Worm (Caenorhabditis elegans) whole organism, young adult: ENCODE results near the gene ptc-1.

Source experiments
- B0336.3 ChIP-seq: fragments of 200-800 bp; sonication (Bioruptor generic); IDR thresholded peaks from 2 replicates; pipeline ENCODE4 v1.3.6; 2022; ENCODE audit warnings: missing genetic modification characterization, missing compliant biosample characterization
- D2030.7 ChIP-seq: fragments of 200-800 bp; sonication (Bioruptor generic); IDR thresholded peaks from 2 replicates; pipeline ENCODE4 v1.3.6; 2022; ENCODE audit warnings: missing genetic modification reagents, missing genetic modification characterization, missing compliant biosample characterization
- F22D6.2 ChIP-seq: sonication (generic microtip); optimal IDR thresholded peaks from 2 replicates; lab custom pipeline; 2016; ENCODE audit warnings: mild to moderate bottlenecking, missing genetic modification characterization, missing compliant biosample characterization
- F23B12.7 ChIP-seq: sonication (generic microtip); optimal IDR thresholded peaks from 2 replicates; lab custom pipeline; 2017; ENCODE audit warnings: missing genetic modification characterization, mild to moderate bottlenecking, missing compliant biosample characterization, antibody characterized with exemption, moderate library complexity; ENCODE audit not compliant: insufficient read depth
- F33H1.4 ChIP-seq: fragments of 200-800 bp; sonication (Bioruptor generic); IDR thresholded peaks from 2 replicates; pipeline ENCODE4 v1.3.6; 2022; ENCODE audit warnings: missing genetic modification reagents, missing genetic modification characterization, missing compliant biosample characterization
- F37B4.10 ChIP-seq: fragments of 200-800 bp; sonication (Bioruptor generic); IDR thresholded peaks from 2 replicates; pipeline ENCODE4 v1.3.6; 2022; ENCODE audit warnings: missing genetic modification characterization, missing compliant biosample characterization
- F39B2.1 ChIP-seq: fragments of 200-800 bp; sonication (Bioruptor generic); IDR thresholded peaks from 2 replicates; pipeline ENCODE4 v1.3.6; 2022; ENCODE audit warnings: missing genetic modification reagents, missing genetic modification characterization, missing compliant biosample characterization
- K11D2.4 ChIP-seq: fragments of 200-800 bp; sonication (Bioruptor generic); IDR thresholded peaks from 2 replicates; pipeline ENCODE4 v1.3.6; 2022; ENCODE audit warnings: missing genetic modification reagents, missing genetic modification characterization, missing compliant biosample characterization
- T26A5.8 ChIP-seq: sonication (generic microtip); optimal IDR thresholded peaks from 2 replicates; lab custom pipeline; 2016; ENCODE audit warnings: missing genetic modification characterization, missing compliant biosample characterization
- Y67H2A.10 ChIP-seq: fragments of 200-800 bp; sonication (Bioruptor generic); conservative IDR thresholded peaks from 2 replicates; pipeline ENCODE4 v1.3.6; 2022; ENCODE audit warnings: missing genetic modification reagents, missing genetic modification characterization, missing compliant biosample characterization
- Y95B8A.8 ChIP-seq: fragments of 200-800 bp; sonication (Bioruptor generic); IDR thresholded peaks from 2 replicates; pipeline ENCODE4 v1.3.6; 2022; ENCODE audit warnings: missing genetic modification reagents, missing genetic modification characterization, missing compliant biosample characterization
- ZK185.1 ChIP-seq: sonication (generic microtip); optimal IDR thresholded peaks from 2 replicates; lab custom pipeline; 2016; ENCODE audit warnings: mild to moderate bottlenecking, missing genetic modification characterization, missing compliant biosample characterization; ENCODE audit not compliant: poor library complexity, severe bottlenecking
- ama-1 ChIP-seq, 3 experiments: fragments of 150-350 bp in 1 of 3; sonication (generic microtip) in 2 of 3; optimal IDR thresholded peaks; 2 replicates each; lab custom pipeline; 2014 to 2018; ENCODE audit warnings: missing biosample characterization in 2 of 3, missing genetic modification characterization in 2 of 3, missing genetic modification reagents in 2 of 3
- athp-1 ChIP-seq: sonication (generic microtip); optimal IDR thresholded peaks from 2 replicates; lab custom pipeline; 2017; ENCODE audit warnings: mild to moderate bottlenecking, missing genetic modification characterization, missing compliant biosample characterization
- attf-3 ChIP-seq: fragments of 200-800 bp; sonication (Bioruptor generic); conservative IDR thresholded peaks from 2 replicates; pipeline ENCODE4 v1.3.6; 2022; ENCODE audit warnings: missing genetic modification reagents, missing genetic modification characterization, missing compliant biosample characterization
- attf-5 ChIP-seq: fragments of 200-800 bp; sonication (Bioruptor generic); optimal IDR thresholded peaks from 2 replicates; lab custom pipeline; 2018; ENCODE audit warnings: mild to moderate bottlenecking, missing genetic modification characterization, missing compliant biosample characterization
- bed-2 ChIP-seq: fragments of 200-800 bp; sonication (Bioruptor generic); IDR thresholded peaks from 2 replicates; pipeline ENCODE4 v1.3.6; 2022; ENCODE audit warnings: missing genetic modification reagents, missing genetic modification characterization, missing compliant biosample characterization
- cebp-2 ChIP-seq: fragments of 200-800 bp; sonication (Bioruptor generic); IDR thresholded peaks from 2 replicates; pipeline ENCODE4 v1.3.6; 2022; ENCODE audit warnings: missing genetic modification characterization, missing compliant biosample characterization
- ceh-100 ChIP-seq: fragments of 200-800 bp; sonication (Bioruptor generic); IDR thresholded peaks from 2 replicates; pipeline ENCODE4 v1.3.6; 2022; ENCODE audit warnings: missing genetic modification reagents, missing genetic modification characterization, missing compliant biosample characterization
- chd-7 ChIP-seq: sonication (generic microtip); optimal IDR thresholded peaks from 2 replicates; lab custom pipeline; 2016; ENCODE audit warnings: mild to moderate bottlenecking, missing genetic modification characterization, moderate library complexity, missing compliant biosample characterization
- dpl-1 ChIP-seq: fragments of 150-350 bp; optimal IDR thresholded peaks from 2 replicates; lab custom pipeline; 2014; ENCODE audit warnings: missing biosample characterization, missing genetic modification reagents, missing genetic modification characterization
- efl-1 ChIP-seq: fragments of 150-350 bp; optimal IDR thresholded peaks from 2 replicates; lab custom pipeline; 2014; ENCODE audit warnings: missing biosample characterization, missing genetic modification reagents, missing genetic modification characterization
- egrh-3 ChIP-seq: fragments of 200-800 bp; sonication (Bioruptor generic); IDR thresholded peaks from 2 replicates; pipeline ENCODE4 v1.3.6; 2022; ENCODE audit warnings: missing genetic modification reagents, missing genetic modification characterization, missing compliant biosample characterization
- him-1 ChIP-seq: sonication (generic microtip); optimal IDR thresholded peaks from 2 replicates; lab custom pipeline; 2016; ENCODE audit warnings: missing genotype, missing genetic modification reagents, missing genetic modification characterization, missing compliant biosample characterization
- hmg-1.2 ChIP-seq: fragments of 200-800 bp; sonication (Bioruptor generic); IDR thresholded peaks from 2 replicates; pipeline ENCODE4 v1.3.6; 2022; ENCODE audit warnings: missing genetic modification reagents, missing genetic modification characterization, missing compliant biosample characterization
- hrde-1 ChIP-seq: sonication (generic microtip); optimal IDR thresholded peaks from 2 replicates; lab custom pipeline; 2016; ENCODE audit warnings: missing genetic modification characterization, mild to moderate bottlenecking, missing compliant biosample characterization, moderate library complexity, missing genotype, missing genetic modification reagents, borderline replicate concordance
- let-526 ChIP-seq: fragments of 200-800 bp; sonication (Bioruptor generic); IDR thresholded peaks from 2 replicates; pipeline ENCODE4 v1.3.6; 2022; ENCODE audit warnings: missing genetic modification reagents, missing genetic modification characterization, missing compliant biosample characterization
- let-607 ChIP-seq, 2 experiments: fragments of 200-800 bp in 1 of 2; sonication (Bioruptor generic) in 1 of 2; sonication (generic microtip) in 1 of 2; optimal IDR thresholded peaks; 2 replicates each; lab custom pipeline; 2016 to 2018; ENCODE audit warnings: mild to moderate bottlenecking in 2 of 2, missing compliant biosample characterization in 2 of 2, missing genetic modification characterization in 2 of 2, moderate library complexity in 2 of 2, missing genotype in 1 of 2
- lin-26 ChIP-seq: fragments of 200-800 bp; sonication (Bioruptor generic); IDR thresholded peaks from 2 replicates; pipeline ENCODE4 v1.3.6; 2022; ENCODE audit warnings: missing genetic modification reagents, missing genetic modification characterization, missing compliant biosample characterization
- lin-35 ChIP-seq, 3 experiments: fragments of 150-350 bp in 2 of 3; sonication (generic microtip) in 1 of 3; optimal IDR thresholded peaks; 2 replicates each; lab custom pipeline; 2014 to 2018; ENCODE audit warnings: missing biosample characterization in 3 of 3, missing genetic modification characterization in 3 of 3, missing genetic modification reagents in 3 of 3
- lin-40 ChIP-seq: sonication (generic microtip); optimal IDR thresholded peaks from 2 replicates; lab custom pipeline; 2016; ENCODE audit warnings: missing genetic modification characterization, mild to moderate bottlenecking, missing compliant biosample characterization, missing genotype, missing genetic modification reagents
- lin-54 ChIP-seq: fragments of 200-800 bp; sonication (Bioruptor generic); optimal IDR thresholded peaks from 2 replicates; lab custom pipeline; 2018; ENCODE audit warnings: mild to moderate bottlenecking, missing genetic modification characterization, missing compliant biosample characterization
- lir-1 ChIP-seq: fragments of 200-800 bp; sonication (Bioruptor generic); conservative IDR thresholded peaks from 2 replicates; pipeline ENCODE4 v1.3.6; 2022; ENCODE audit warnings: missing genetic modification reagents, missing genetic modification characterization, missing compliant biosample characterization
- lsy-27 ChIP-seq: sonication (generic microtip); optimal IDR thresholded peaks from 2 replicates; lab custom pipeline; 2017; ENCODE audit warnings: missing genetic modification characterization, mild to moderate bottlenecking, missing compliant biosample characterization, antibody characterized with exemption, missing genotype, borderline replicate concordance; ENCODE audit not compliant: insufficient read depth
- madf-8 ChIP-seq: fragments of 200-800 bp; sonication (Bioruptor generic); conservative IDR thresholded peaks from 2 replicates; pipeline ENCODE4 v1.3.6; 2022; ENCODE audit warnings: missing genetic modification reagents, missing genetic modification characterization, missing compliant biosample characterization
- mcd-1 ChIP-seq: fragments of 200-800 bp; sonication (Bioruptor generic); IDR thresholded peaks from 2 replicates; pipeline ENCODE4 v1.3.6; 2022; ENCODE audit warnings: missing genetic modification reagents, missing genetic modification characterization, missing compliant biosample characterization
- mel-28 ChIP-seq: sonication (generic microtip); optimal IDR thresholded peaks from 2 replicates; lab custom pipeline; 2016; ENCODE audit warnings: borderline replicate concordance, mild to moderate bottlenecking, missing genetic modification characterization, missing compliant biosample characterization
- mxl-1 ChIP-seq: sonication (generic microtip); optimal IDR thresholded peaks from 2 replicates; lab custom pipeline; 2016; ENCODE audit warnings: missing genetic modification characterization, missing compliant biosample characterization
- nhr-80 ChIP-seq: sonication (generic microtip); optimal IDR thresholded peaks from 2 replicates; lab custom pipeline; 2016; ENCODE audit warnings: missing genetic modification characterization, missing compliant biosample characterization
- nhr-90 ChIP-seq: sonication (generic microtip); optimal IDR thresholded peaks from 2 replicates; lab custom pipeline; 2016; ENCODE audit warnings: missing genotype, mild to moderate bottlenecking, missing genetic modification characterization, missing compliant biosample characterization
- snpc-1.1 ChIP-seq: sonication (generic microtip); optimal IDR thresholded peaks from 2 replicates; lab custom pipeline; 2017; ENCODE audit warnings: missing genetic modification characterization, mild to moderate bottlenecking, missing compliant biosample characterization, antibody characterized with exemption, moderate library complexity, missing genotype, missing genetic modification reagents; ENCODE audit not compliant: insufficient read depth
- snpc-1.3 ChIP-seq: sonication (generic microtip); optimal IDR thresholded peaks from 2 replicates; lab custom pipeline; 2017; ENCODE audit warnings: missing genetic modification characterization, mild to moderate bottlenecking, missing compliant biosample characterization, antibody characterized with exemption, moderate library complexity, missing genotype, missing genetic modification reagents; ENCODE audit not compliant: insufficient read depth
- snpc-3.4 ChIP-seq: sonication (generic microtip); optimal IDR thresholded peaks from 2 replicates; lab custom pipeline; 2017; ENCODE audit warnings: missing genetic modification characterization, mild to moderate bottlenecking, missing compliant biosample characterization, antibody characterized with exemption, moderate library complexity, missing genotype, missing genetic modification reagents
- sptf-2 ChIP-seq: fragments of 200-800 bp; sonication (Bioruptor generic); optimal IDR thresholded peaks from 2 replicates; lab custom pipeline; 2018; ENCODE audit warnings: mild to moderate bottlenecking, missing genetic modification characterization, missing compliant biosample characterization
- tlf-1 ChIP-seq: fragments of 200-800 bp; sonication (Bioruptor generic); optimal IDR thresholded peaks from 2 replicates; lab custom pipeline; 2018; ENCODE audit warnings: mild to moderate bottlenecking, missing genetic modification characterization, missing compliant biosample characterization
- unc-62 ChIP-seq: fragments of 150-350 bp; optimal IDR thresholded peaks from 2 replicates; lab custom pipeline; 2014; ENCODE audit warnings: missing biosample characterization, missing genetic modification reagents, missing genetic modification characterization
- zfh-2 ChIP-seq: fragments of 200-800 bp; sonication (Bioruptor generic); conservative IDR thresholded peaks from 2 replicates; pipeline ENCODE4 v1.3.6; 2022; ENCODE audit warnings: missing genetic modification reagents, missing genetic modification characterization, missing compliant biosample characterization

The ptc-1 gene

ce11 chrII:7945168-7945567 is 52.1 kb downstream of the ptc-1 start, which contains the start of gene dbt-1 (continued):
- TF ChIP-seq F37B4.10 (GFP tag; lab: Robert Waterston, UW) (no peak), F22D6.2 (tag; lab: Kevin White, UChicago) (no peak), him-1 (peak; percentile 49), ceh-100 (GFP tag; lab: Robert Waterston, UW) (peak; percentile 31; the same call in 1 of the 2 replicates), athp-1 (tag; lab: Kevin White, UChicago) (no peak), snpc-1.3 (tag; lab: Kevin White, UChicago) (no peak), let-526 (GFP tag; lab: Robert Waterston, UW) (no peak), mel-28 (tag; lab: Kevin White, UChicago) (no peak), attf-3 (0 out of 2 replicates have a peak, but pooled peaks have one; percentile 24), lin-40 (tag; lab: Kevin White, UChicago) (peak; percentile 75), chd-7 (no peak), cebp-2 (GFP tag; lab: Robert Waterston, UW) (no peak), unc-62 (GFP tag; lab: Kevin White, UChicago) (no peak), K11D2.4 (no peak; the same call in 1 of the 2 replicates), zfh-2 (GFP tag; lab: Robert Waterston, UW) (no peak), B0336.3 (GFP tag; lab: Robert Waterston, UW) (no peak), mxl-1 (tag; lab: Kevin White, UChicago) (no peak), snpc-1.1 (no peak), ZK185.1 (tag; lab: Kevin White, UChicago) (peak; percentile 58), Y95B8A.8 (GFP tag; lab: Robert Waterston, UW) (no peak), attf-5 (no peak), lin-35 (GFP tag; optimal IDR thresholded peaks at IDR 0.05; lab: Kevin White, UChicago) (peak; percentile 35 to 93 (median 54)), hrde-1 (tag; lab: Kevin White, UChicago) (no peak), snpc-3.4 (tag; lab: Kevin White, UChicago) (no peak), bed-2 (GFP tag; lab: Robert Waterston, UW) (no peak), ama-1 (optimal IDR thresholded peaks at IDR 0.05; lab: Kevin White, UChicago) (no peak), ama-1 (GFP tag; optimal IDR thresholded peaks at IDR 0.05; lab: Kevin White, UChicago) (no peak), egrh-3 (no peak), dpl-1 (GFP tag; lab: Kevin White, UChicago) (peak; percentile 76), F23B12.7 (no peak), T26A5.8 (tag; lab: Kevin White, UChicago) (no peak), lsy-27 (tag; lab: Kevin White, UChicago) (no peak), Y67H2A.10 (GFP tag; lab: Robert Waterston, UW) (no peak), mcd-1 (peak; percentile 81), tlf-1 (peak; percentile 45), efl-1 (GFP tag; lab: Kevin White, UChicago) (peak; percentile 68), F33H1.4 (GFP tag; lab: Robert Waterston, UW) (peak; percentile 58), lin-54 (peak; percentile 95), nhr-80 (tag; lab: Kevin White, UChicago) (no peak), sptf-2 (GFP tag; lab: Kevin White, UChicago) (no peak), lin-26 (no peak), lir-1 (GFP tag; lab: Robert Waterston, UW) (no peak), let-607 (tag; optimal IDR thresholded peaks at IDR 0.05; lab: Kevin White, UChicago) (peak in 1 of 2 experiments; percentile 10), F39B2.1 (no peak), D2030.7 (GFP tag; lab: Robert Waterston, UW) (no peak), nhr-90 (tag; lab: Kevin White, UChicago) (no peak), hmg-1.2 (GFP tag; lab: Robert Waterston, UW) (0 out of 2 replicates have a peak, but pooled peaks have one; percentile 29), madf-8 (GFP tag; lab: Robert Waterston, UW) (peak; percentile 20; the same call in 1 of the 2 replicates)
